Worm (Caenorhabditis elegans) whole organism, L4 larva: Measurements from ENCODE around the gene ent-3.

Experiments used
- aly-2 ChIP-seq: sonication (generic microtip); optimal IDR thresholded peaks from 2 replicates; lab custom pipeline; 2018; ENCODE audit warnings: missing biosample characterization, missing genetic modification characterization
- ces-1 ChIP-seq: fragments of 150-350 bp; sonication (generic microtip); optimal IDR thresholded peaks from 4 replicates; lab custom pipeline; 2014; ENCODE audit warnings: missing biosample characterization, missing genetic modification reagents, missing genetic modification characterization
- fos-1 ChIP-seq: fragments of 150-350 bp; optimal IDR thresholded peaks from 2 replicates; lab custom pipeline; 2014; ENCODE audit warnings: missing biosample characterization, missing genetic modification characterization
- nhr-10 ChIP-seq: fragments of 150-350 bp; optimal IDR thresholded peaks from 2 replicates; lab custom pipeline; 2014; ENCODE audit warnings: missing biosample characterization, missing genetic modification characterization
- nhr-28 ChIP-seq: fragments of 150-350 bp; optimal IDR thresholded peaks from 2 replicates; lab custom pipeline; 2014; ENCODE audit warnings: missing biosample characterization, missing genetic modification characterization
- rbr-2 ChIP-seq: sonication (generic microtip); optimal IDR thresholded peaks from 2 replicates; lab custom pipeline; 2016; ENCODE audit warnings: missing genotype, missing genetic modification characterization, missing compliant biosample characterization
- spr-1 ChIP-seq: sonication (generic microtip); optimal IDR thresholded peaks from 2 replicates; lab custom pipeline; 2016; ENCODE audit warnings: mild to moderate bottlenecking, missing genetic modification characterization, missing compliant biosample characterization
- unc-39 ChIP-seq: sonication (generic microtip); optimal IDR thresholded peaks from 2 replicates; lab custom pipeline; 2017; ENCODE audit warnings: missing biosample characterization, missing genetic modification characterization
- zfp-3 ChIP-seq: fragments of 200-800 bp; sonication (Bioruptor generic); conservative IDR thresholded peaks from 2 replicates; pipeline ENCODE4 v1.3.6; 2022; ENCODE audit warnings: missing genetic modification reagents, missing genetic modification characterization, missing compliant biosample characterization
- ztf-11 ChIP-seq: fragments of 150-350 bp; optimal IDR thresholded peaks from 2 replicates; lab custom pipeline; 2014; ENCODE audit warnings: missing biosample characterization, missing genetic modification characterization

DNA sequence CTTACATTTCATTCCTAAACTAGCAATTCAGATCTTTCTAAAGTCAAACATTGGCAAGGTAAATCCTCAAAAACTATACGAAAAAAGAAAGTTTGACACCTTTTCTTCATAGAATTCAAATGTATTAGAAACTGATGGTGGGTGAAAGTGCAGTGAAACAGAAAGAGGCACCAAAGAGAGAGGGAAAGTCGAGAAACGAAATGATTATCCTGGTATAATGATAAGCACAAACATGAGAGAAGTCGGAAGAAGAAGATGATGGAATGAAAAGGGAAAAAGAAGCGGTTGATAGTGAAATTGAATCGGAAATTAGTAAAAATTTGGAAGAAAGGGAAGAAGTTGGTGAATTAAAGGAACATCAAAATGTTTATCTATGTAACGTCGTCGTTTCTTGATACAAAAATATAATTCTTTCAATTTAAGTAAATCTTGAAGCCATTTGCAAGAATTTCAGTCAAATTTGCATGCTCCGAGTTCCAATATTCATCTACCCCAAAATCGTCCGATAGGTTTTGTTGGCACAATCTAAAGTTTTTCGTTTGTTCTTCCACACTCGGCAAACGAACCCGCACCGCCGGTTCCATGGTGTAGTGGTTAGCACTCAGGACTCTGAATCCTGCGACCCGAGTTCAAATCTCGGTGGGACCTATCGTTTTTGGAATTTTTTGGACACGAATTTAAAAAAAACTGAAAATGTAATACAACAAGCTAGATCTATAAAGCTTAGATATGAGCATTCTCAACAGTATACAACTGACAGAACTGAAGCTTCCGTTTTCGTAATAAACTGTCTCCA lies 4.9 kb downstream of the ent-3 start:
- no peak for TF ChIP-seq fos-1 (tag; lab: Kevin White, UChicago)
- no peak for TF ChIP-seq spr-1 (tag; lab: Kevin White, UChicago)
- no peak for TF ChIP-seq aly-2 (tag; lab: Kevin White, UChicago)
- no peak for TF ChIP-seq ztf-11 (tag; lab: Kevin White, UChicago)
- TF ChIP-seq ces-1, result no peak
- no peak for TF ChIP-seq unc-39 (tag; lab: Kevin White, UChicago)
- no peak for TF ChIP-seq rbr-2 (tag; lab: Kevin White, UChicago)
- TF ChIP-seq zfp-3 (GFP tag; lab: Robert Waterston, UW), result no peak
- TF ChIP-seq nhr-28 (tag; lab: Kevin White, UChicago), result no peak
- TF ChIP-seq nhr-10 (tag; lab: Kevin White, UChicago), result no peak
